Fruit fly (Drosophila melanogaster) whole organism, embryonic: ENCODE results near the gene CG13405.

Experiments
- CG10543 ChIP-seq: fragments of 200-800 bp; sonication (Bioruptor generic); optimal IDR thresholded peaks from 3 replicates; lab custom pipeline; 2017; ENCODE audit warnings: missing biosample characterization, mild to moderate bottlenecking, missing genetic modification characterization, moderate library complexity
- CG10565 ChIP-seq: fragments of 200-800 bp; sonication (Bioruptor generic); optimal IDR thresholded peaks from 3 replicates; lab custom pipeline; 2016; ENCODE audit warnings: missing biosample characterization, mild to moderate bottlenecking, missing genetic modification characterization
- CG10979 ChIP-seq: fragments of 200-800 bp; sonication (Bioruptor generic); optimal IDR thresholded peaks from 2 replicates; lab custom pipeline; 2018; ENCODE audit warnings: missing biosample characterization, mild to moderate bottlenecking, missing genetic modification characterization, moderate library complexity
- CG11560 ChIP-seq: fragments of 200-800 bp; sonication (Bioruptor generic); IDR thresholded peaks from 3 replicates; pipeline ENCODE4 v1.3.6; 2022; ENCODE audit warnings: missing biosample characterization, missing genetic modification characterization
- CG12071 ChIP-seq: fragments of 200-800 bp; sonication (Bioruptor generic); optimal IDR thresholded peaks from 3 replicates; lab custom pipeline; 2018; ENCODE audit warnings: missing biosample characterization, mild to moderate bottlenecking, missing genetic modification characterization
- CG12769 ChIP-seq: fragments of 200-800 bp; sonication (Bioruptor generic); optimal IDR thresholded peaks from 2 replicates; lab custom pipeline; 2019; ENCODE audit warnings: missing biosample characterization, mild to moderate bottlenecking, missing genetic modification characterization, moderate library complexity
- CG17361 ChIP-seq: fragments of 200-800 bp; sonication (Bioruptor generic); IDR thresholded peaks from 3 replicates; pipeline ENCODE4 v1.3.6; 2022; ENCODE audit warnings: missing biosample characterization, missing genetic modification characterization
- CG17612 ChIP-seq: fragments of 200-800 bp; sonication (Bioruptor generic); IDR thresholded peaks from 2 replicates; pipeline ENCODE4 v1.3.6; 2022; ENCODE audit warnings: missing biosample characterization, missing genetic modification characterization
- CG2712 ChIP-seq: fragments of 200-800 bp; optimal IDR thresholded peaks from 3 replicates; lab custom pipeline; 2019; ENCODE audit warnings: missing biosample characterization, mild to moderate bottlenecking, missing genetic modification characterization, moderate library complexity
- D ChIP-seq, 2 experiments: fragments of 200-800 bp in 1 of 2; fragments of >200 bp in 1 of 2; sonication (Bioruptor generic) in 1 of 2; optimal IDR thresholded peaks; 2 replicates in 1 of 2; 3 replicates in 1 of 2; lab custom pipeline; 2017; ENCODE audit warnings: mild to moderate bottlenecking in 1 of 2, missing biosample characterization in 1 of 2, missing genetic modification characterization in 1 of 2, missing genetic modification reagents in 1 of 2
- D19A ChIP-seq: fragments of 200-800 bp; optimal IDR thresholded peaks from 3 replicates; lab custom pipeline; 2019; ENCODE audit warnings: missing biosample characterization, mild to moderate bottlenecking, missing genetic modification characterization, moderate library complexity
- Dek ChIP-seq: fragments of 200-800 bp; sonication (Bioruptor generic); optimal IDR thresholded peaks from 3 replicates; lab custom pipeline; 2019; ENCODE audit warnings: missing biosample characterization, mild to moderate bottlenecking, missing genetic modification characterization, moderate library complexity
- Eip74EF ChIP-seq, 2 experiments: fragments of 200-800 bp in 1 of 2; fragments of >200 bp in 1 of 2; sonication (Bioruptor generic) in 1 of 2; optimal IDR thresholded peaks; 2 replicates each; lab custom pipeline; 2017 to 2019; ENCODE audit warnings: missing biosample characterization in 2 of 2, missing genetic modification characterization in 2 of 2, mild to moderate bottlenecking in 1 of 2, moderate library complexity in 1 of 2
- HHEX ChIP-seq: fragments of 200-800 bp; sonication (Bioruptor generic); optimal IDR thresholded peaks from 3 replicates; lab custom pipeline; 2017; ENCODE audit warnings: missing biosample characterization, mild to moderate bottlenecking, missing genetic modification characterization, missing genetic modification reagents
- Hr78 ChIP-seq, 2 experiments: fragments of 200-800 bp in 1 of 2; fragments of >200 bp in 1 of 2; sonication (Bioruptor generic) in 1 of 2; optimal IDR thresholded peaks; 2 replicates each; lab custom pipeline; 2017 to 2019; ENCODE audit warnings: missing biosample characterization in 2 of 2, missing genetic modification characterization in 2 of 2, mild to moderate bottlenecking in 1 of 2, moderate library complexity in 1 of 2
- Med ChIP-seq: fragments of 200-800 bp; sonication (Bioruptor generic); peaks from one replicate; lab custom pipeline; 2016; ENCODE audit warnings: missing biosample characterization, missing genetic modification characterization, mild to moderate bottlenecking, inconsistent platforms, moderate library complexity
- Mes4 ChIP-seq: fragments of 200-800 bp; sonication (Bioruptor generic); optimal IDR thresholded peaks from 2 replicates; lab custom pipeline; 2016; ENCODE audit warnings: missing biosample characterization, missing genetic modification characterization
- Oli ChIP-seq: fragments of 200-800 bp; sonication (Bioruptor generic); optimal IDR thresholded peaks from 2 replicates; lab custom pipeline; 2018; ENCODE audit warnings: missing biosample characterization, mild to moderate bottlenecking, missing genetic modification characterization, moderate library complexity
- ap ChIP-seq: fragments of 200-800 bp; sonication (Bioruptor generic); IDR thresholded peaks from 2 replicates; pipeline ENCODE4 v1.3.6; 2022; ENCODE audit warnings: missing biosample characterization, missing genetic modification characterization
- bigmax ChIP-seq: fragments of 200-800 bp; sonication (Bioruptor generic); optimal IDR thresholded peaks from 2 replicates; lab custom pipeline; 2018; ENCODE audit warnings: missing biosample characterization, mild to moderate bottlenecking, missing genetic modification characterization
- chinmo ChIP-seq: fragments of 200-800 bp; sonication (Bioruptor generic); IDR thresholded peaks from 4 replicates; pipeline ENCODE4 v1.3.6; 2022; ENCODE audit warnings: missing biosample characterization, missing genetic modification characterization; ENCODE audit not compliant: partially characterized antibody
- ci ChIP-seq: fragments of 200-800 bp; sonication (Bioruptor generic); IDR thresholded peaks from 3 replicates; pipeline ENCODE4 v1.3.6; 2022; ENCODE audit warnings: missing biosample characterization, missing genetic modification characterization
- croc ChIP-seq: fragments of 200-800 bp; sonication (Bioruptor generic); conservative IDR thresholded peaks from 3 replicates; pipeline ENCODE4 v1.3.6; 2022; ENCODE audit warnings: missing biosample characterization, missing genetic modification characterization
- crol ChIP-seq: fragments of 200-800 bp; sonication (Bioruptor generic); IDR thresholded peaks from 2 replicates; pipeline ENCODE4 v1.3.6; 2022; ENCODE audit warnings: missing biosample characterization, missing genetic modification characterization
- eve ChIP-seq, 2 experiments: fragments of >200 bp; optimal IDR thresholded peaks; 2 replicates each; lab custom pipeline; 2017; ENCODE audit warnings: missing biosample characterization in 2 of 2, missing genetic modification characterization in 2 of 2
- ftz-f1 ChIP-seq: fragments of 200-800 bp; sonication (Bioruptor generic); optimal IDR thresholded peaks from 2 replicates; lab custom pipeline; 2016; ENCODE audit warnings: missing biosample characterization, missing genetic modification characterization
- gcm ChIP-seq: fragments of 200-800 bp; sonication (Bioruptor generic); optimal IDR thresholded peaks from 2 replicates; lab custom pipeline; 2019; ENCODE audit warnings: missing biosample characterization, mild to moderate bottlenecking, missing genetic modification characterization, moderate library complexity
- lov ChIP-seq, 2 experiments: fragments of 200-800 bp in 1 of 2; fragments of >200 bp in 1 of 2; sonication (Bioruptor generic) in 1 of 2; IDR thresholded peaks in 1 of 2; optimal IDR thresholded peaks in 1 of 2; 2 replicates in 1 of 2; 3 replicates in 1 of 2; pipeline versions ENCODE4 v1.3.6 to Lab custom; 2017 to 2022; ENCODE audit warnings: missing biosample characterization in 1 of 2, missing genetic modification characterization in 1 of 2
- nau ChIP-seq: fragments of 200-800 bp; sonication (Bioruptor generic); optimal IDR thresholded peaks from 3 replicates; lab custom pipeline; 2017; ENCODE audit warnings: missing biosample characterization, mild to moderate bottlenecking, missing genetic modification characterization, missing genetic modification reagents
- nmo ChIP-seq: fragments of 200-800 bp; sonication (Bioruptor generic); optimal IDR thresholded peaks from 2 replicates; lab custom pipeline; 2018; ENCODE audit warnings: missing biosample characterization, mild to moderate bottlenecking, missing genetic modification characterization, moderate library complexity
- row ChIP-seq: fragments of 200-800 bp; sonication (Bioruptor generic); IDR thresholded peaks from 3 replicates; pipeline ENCODE4 v1.3.6; 2022; ENCODE audit warnings: missing biosample characterization, missing genetic modification characterization
- sd ChIP-seq: fragments of 200-800 bp; sonication (Bioruptor generic); optimal IDR thresholded peaks from 3 replicates; lab custom pipeline; 2018; ENCODE audit warnings: missing biosample characterization, mild to moderate bottlenecking, missing genetic modification characterization, moderate library complexity
- trem ChIP-seq: fragments of 200-800 bp; optimal IDR thresholded peaks from 3 replicates; lab custom pipeline; 2019; ENCODE audit warnings: missing biosample characterization, mild to moderate bottlenecking, missing genetic modification characterization, moderate library complexity
- ttk ChIP-seq: fragments of 200-800 bp; sonication (Bioruptor generic); IDR thresholded peaks from 2 replicates; pipeline ENCODE4 v2.1.2; 2022; ENCODE audit warnings: missing biosample characterization, missing genetic modification characterization
- wdn ChIP-seq: fragments of 200-800 bp; sonication (Bioruptor generic); IDR thresholded peaks from 2 replicates; pipeline ENCODE4 v1.3.6; 2022; ENCODE audit warnings: missing biosample characterization, missing genetic modification characterization
- wor ChIP-seq: fragments of 200-800 bp; sonication (Bioruptor generic); IDR thresholded peaks from 2 replicates; pipeline ENCODE4 v1.3.6; 2022; ENCODE audit warnings: missing biosample characterization, missing genetic modification characterization
- zf30C ChIP-seq: fragments of 200-800 bp; sonication (Bioruptor generic); optimal IDR thresholded peaks from 3 replicates; lab custom pipeline; 2018; ENCODE audit warnings: missing biosample characterization, mild to moderate bottlenecking, missing genetic modification characterization
- zfh1 ChIP-seq: fragments of 200-800 bp; sonication (Bioruptor generic); IDR thresholded peaks from 3 replicates; pipeline ENCODE4 v1.3.6; 2022; ENCODE audit warnings: missing biosample characterization, missing genetic modification characterization

The CG13405 gene

dm6 chr3L:109936-110335 lies 34.8 kb upstream of the CG13405 start (continued):
- TF ChIP-seq wdn: no peak
- peak; percentile 7 for TF ChIP-seq zf30C (GFP tag; lab: Kevin White, UChicago)
- TF ChIP-seq eve (GFP tag; optimal IDR thresholded peaks at IDR 0.05; lab: Kevin White, UChicago): no peak
- TF ChIP-seq nmo: peak; percentile 66
- peak; percentile 63 for TF ChIP-seq CG17361 (GFP tag; lab: Robert Waterston, UW)
- TF ChIP-seq CG11560: no peak
- TF ChIP-seq Oli (tag; lab: Kevin White, UChicago): peak; percentile 33
- peak; percentile 19; the same call in 1 of the 3 replicates for TF ChIP-seq croc (GFP tag; lab: Robert Waterston, UW)
- no peak for TF ChIP-seq CG12071 (GFP tag; lab: Kevin White, UChicago)
- TF ChIP-seq CG17612 (GFP tag; lab: Robert Waterston, UW): no peak
- no peak for TF ChIP-seq CG10565 (GFP tag; lab: Kevin White, UChicago)
- peak; percentile 58; the same call in 2 of the 3 replicates for TF ChIP-seq zfh1 (GFP tag; lab: Robert Waterston, UW)
- TF ChIP-seq CG2712 (tag; lab: Kevin White, UChicago): peak; percentile 75
- TF ChIP-seq Eip74EF (GFP tag; optimal IDR thresholded peaks at IDR 0.05; lab: Kevin White, UChicago): peak in 1 of 2 experiments; percentile 44
- TF ChIP-seq trem: no peak
- no peak for TF ChIP-seq wor (GFP tag; lab: Robert Waterston, UW)
- no peak for TF ChIP-seq HHEX (GFP tag; lab: Kevin White, UChicago)
- no peak for TF ChIP-seq D (optimal IDR thresholded peaks at IDR 0.05; lab: Kevin White, UChicago)
- peak; percentile 40 for TF ChIP-seq D (GFP tag; optimal IDR thresholded peaks at IDR 0.05; lab: Kevin White, UChicago)
- TF ChIP-seq bigmax: no peak
- peak; percentile 47 for TF ChIP-seq CG10979 (tag; lab: Kevin White, UChicago)

dm6 chr3L:109058-109457 lies 33.9 kb upstream of the CG13405 start:
- TF ChIP-seq ftz-f1 (GFP tag; lab: Kevin White, UChicago) (peak; percentile 65), Med (GFP tag; lab: Kevin White, UChicago) (peak; percentile 6), CG12769 (peak; percentile 59), CG10543 (GFP tag; lab: Kevin White, UChicago) (peak; percentile 28), ap (GFP tag; lab: Robert Waterston, UW) (peak; percentile 4; the same call in 1 of the 2 replicates), D19A (tag; lab: Kevin White, UChicago) (peak; percentile 27), ci (0 out of 3 replicates have a peak, but pooled peaks have one; percentile 41), crol (peak; percentile 69), Dek (tag; lab: Kevin White, UChicago) (no peak), row (GFP tag; lab: Robert Waterston, UW) (no peak), nau (GFP tag; lab: Kevin White, UChicago) (peak; percentile 66), Mes4 (GFP tag; lab: Kevin White, UChicago) (no peak), sd (tag; lab: Kevin White, UChicago) (peak; percentile 4), Hr78 (GFP tag; optimal IDR thresholded peaks at IDR 0.05; lab: Kevin White, UChicago) (peak in 1 of 2 experiments; percentile 55), gcm (GFP tag; lab: Kevin White, UChicago) (peak; percentile 84), lov (optimal IDR thresholded peaks at IDR 0.05; lab: Kevin White, UChicago) (no peak), lov (GFP tag; IDR thresholded peaks at IDR 0.05; lab: Robert Waterston, UW) (no peak), ttk (0 out of 2 replicates have a peak, but pooled peaks have one; percentile 7), chinmo (GFP tag; lab: Robert Waterston, UW) (peak; percentile 70; the same call in 1 of the 4 replicates)
